Fruit fly (Drosophila melanogaster): ENCODE measurements around the gene CG6295.

- TF ChIP-seq CG8478 (optimal IDR thresholded peaks at IDR 0.05) (no peak), CTCF (optimal IDR thresholded peaks at IDR 0.05) (peak; percentile 78 to 81)
These were observed 16.9 kb downstream of the CG6295 start, which contains the start of gene CG31076 for dm6 chr3R:26989802-26990509.
